Worm (Caenorhabditis elegans) whole organism, late embryonic: ENCODE results near the gene maph-1.3.

ENCODE experiments used
- F13H6.1 ChIP-seq: sonication (generic microtip); optimal IDR thresholded peaks from 2 replicates; lab custom pipeline; 2016; ENCODE audit warnings: missing genetic modification characterization, missing compliant biosample characterization
- ceh-34 ChIP-seq: sonication (generic microtip); optimal IDR thresholded peaks from 2 replicates; lab custom pipeline; 2016; ENCODE audit warnings: mild to moderate bottlenecking, missing genetic modification characterization, missing compliant biosample characterization
- hlh-13 ChIP-seq: fragments of 200-800 bp; sonication (Bioruptor generic); optimal IDR thresholded peaks from 2 replicates; lab custom pipeline; 2018; ENCODE audit warnings: mild to moderate bottlenecking, missing genetic modification characterization, missing compliant biosample characterization
- hlh-8 ChIP-seq: sonication (generic microtip); optimal IDR thresholded peaks from 2 replicates; lab custom pipeline; 2016; ENCODE audit warnings: missing genotype, missing genetic modification characterization, missing compliant biosample characterization
- pag-3 ChIP-seq: sonication (generic microtip); optimal IDR thresholded peaks from 2 replicates; lab custom pipeline; 2016; ENCODE audit warnings: missing compliant biosample characterization, missing genetic modification characterization, borderline replicate concordance
- zip-5 ChIP-seq: sonication (generic microtip); optimal IDR thresholded peaks from 2 replicates; lab custom pipeline; 2016; ENCODE audit warnings: missing genetic modification characterization, missing compliant biosample characterization

DNA sequence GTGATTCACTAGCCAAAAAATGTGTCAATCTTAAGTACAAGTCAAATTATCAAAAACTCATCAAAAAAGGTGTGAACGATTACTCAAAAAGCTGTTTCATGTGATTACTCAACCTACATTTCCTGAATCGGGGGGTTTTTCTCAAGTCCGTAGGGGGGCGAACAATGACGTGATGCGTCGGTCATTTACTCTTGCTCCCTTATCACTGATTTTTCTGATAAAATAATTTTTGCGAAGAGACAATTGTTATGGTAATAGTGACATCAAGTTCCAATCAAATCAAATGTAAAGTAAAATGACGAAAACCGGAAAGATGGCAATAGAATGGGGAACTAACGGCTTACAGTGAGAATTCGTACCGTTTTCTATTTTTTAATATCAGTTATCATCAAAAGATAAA, 49.3 kb downstream of the maph-1.3 start:
- no peak for TF ChIP-seq zip-5 (tag; lab: Kevin White, UChicago)
- no peak for TF ChIP-seq pag-3 (tag; lab: Kevin White, UChicago)
- TF ChIP-seq F13H6.1 = no peak
- no peak for TF ChIP-seq hlh-8
- TF ChIP-seq ceh-34 (tag; lab: Kevin White, UChicago) = no peak
- TF ChIP-seq hlh-13 (GFP tag; lab: Kevin White, UChicago) = no peak
